Worm (Caenorhabditis elegans): ENCODE data around the gene F25B5.6.

The F25B5.6 gene

ce11 chrIII:5931433-5931994 is 17.0 kb downstream of the F25B5.6 start, which contains the start of gene EGAP1.5:
Gene EGAP1.5, plus strand, starts transcription at chrIII:5931721.
- peak; percentile 28 for TF ChIP-seq lin-14 (GFP tag; optimal IDR thresholded peaks at IDR 0.05)
- TF ChIP-seq hpl-2 (GFP tag; optimal IDR thresholded peaks at IDR 0.05): no peak
- TF ChIP-seq elt-2 (tag; optimal IDR thresholded peaks at IDR 0.05): no peak
- no peak for TF ChIP-seq nhr-85 (tag)
- no peak for TF ChIP-seq tlp-1 (tag; optimal IDR thresholded peaks at IDR 0.05)
- TF ChIP-seq xbp-1 (tag; optimal IDR thresholded peaks at IDR 0.05): no peak
- TF ChIP-seq nhr-76 (tag; optimal IDR thresholded peaks at IDR 0.05): no peak
- no peak for TF ChIP-seq hlh-4 (tag; optimal IDR thresholded peaks at IDR 0.05)
- TF ChIP-seq lin-35 (GFP tag; optimal IDR thresholded peaks at IDR 0.05): no peak
- no peak for TF ChIP-seq Y116A8C.19 (tag; optimal IDR thresholded peaks at IDR 0.05; ENCODE audit: borderline replicate concordance)
- no peak for TF ChIP-seq ztf-4 (tag; optimal IDR thresholded peaks at IDR 0.05)
- TF ChIP-seq lin-39 (tag; optimal IDR thresholded peaks at IDR 0.05): no peak
- no peak for TF ChIP-seq hlh-17 (GFP tag; optimal IDR thresholded peaks at IDR 0.05; ENCODE audit: borderline replicate concordance)
- TF ChIP-seq C34B4.2 (tag; optimal IDR thresholded peaks at IDR 0.05): no peak
- no peak for TF ChIP-seq fos-1 (tag; optimal IDR thresholded peaks at IDR 0.05)
- TF ChIP-seq unc-130 (tag; optimal IDR thresholded peaks at IDR 0.05): no peak
- TF ChIP-seq nhr-90 (tag; optimal IDR thresholded peaks at IDR 0.05; ENCODE audit: poor library complexity): no peak
- no peak for TF ChIP-seq alr-1 (tag; optimal IDR thresholded peaks at IDR 0.05; ENCODE audit: borderline replicate concordance)
- no peak for TF ChIP-seq lir-3 (tag; optimal IDR thresholded peaks at IDR 0.05; ENCODE audit: poor library complexity)
- TF ChIP-seq sox-4 (tag; optimal IDR thresholded peaks at IDR 0.05): no peak
- no peak for TF ChIP-seq pqm-1 (tag; optimal IDR thresholded peaks at IDR 0.05)
- no peak for TF ChIP-seq ceh-88 (GFP tag; IDR thresholded peaks at IDR 0.05)
- TF ChIP-seq fkh-4 (tag; optimal IDR thresholded peaks at IDR 0.05; ENCODE audit: borderline replicate concordance): no peak
- TF ChIP-seq mef-2 (tag; optimal IDR thresholded peaks at IDR 0.05): no peak
- TF ChIP-seq ztf-11 (tag; optimal IDR thresholded peaks at IDR 0.05): no peak
- TF ChIP-seq pax-3 (tag; optimal IDR thresholded peaks at IDR 0.05): no peak
- TF ChIP-seq egl-13 (tag; optimal IDR thresholded peaks at IDR 0.05): no peak
- TF ChIP-seq egl-27 (tag; optimal IDR thresholded peaks at IDR 0.05): no peak
- TF ChIP-seq lin-15B (tag; optimal IDR thresholded peaks at IDR 0.05): no peak
- peak; percentile 51 for TF ChIP-seq nhr-71 (tag; optimal IDR thresholded peaks at IDR 0.05)
- no peak for TF ChIP-seq blmp-1 (tag; optimal IDR thresholded peaks at IDR 0.05)
- TF ChIP-seq efl-1 (optimal IDR thresholded peaks at IDR 0.05): peak in 1 of 2 experiments; percentile 3
- TF ChIP-seq efl-1 (GFP tag; optimal IDR thresholded peaks at IDR 0.05 in 1 of 2): no peak
- TF ChIP-seq ceh-90 (tag; optimal IDR thresholded peaks at IDR 0.05): no peak
- no peak for TF ChIP-seq ceh-82 (tag; optimal IDR thresholded peaks at IDR 0.05)
- TF ChIP-seq unc-62 (GFP tag; optimal IDR thresholded peaks at IDR 0.05): no peak
- TF ChIP-seq isw-1 (GFP tag; IDR thresholded peaks at IDR 0.05): no peak
- TF ChIP-seq nhr-20 (tag; optimal IDR thresholded peaks at IDR 0.05): peak; percentile 24
- TF ChIP-seq irx-1 (tag; optimal IDR thresholded peaks at IDR 0.05): no peak
- peak; percentile 17 for TF ChIP-seq snu-23 (GFP tag; optimal IDR thresholded peaks at IDR 0.05)
- peak; percentile 17; the same call in 1 of the 2 replicates for TF ChIP-seq nhr-19 (GFP tag; conservative IDR thresholded peaks at IDR 0.05)
- TF ChIP-seq C04F5.9 (tag; optimal IDR thresholded peaks at IDR 0.05): no peak
- no peak for TF ChIP-seq nhr-237 (tag; optimal IDR thresholded peaks at IDR 0.05)
- no peak for TF ChIP-seq nhr-84 (tag; optimal IDR thresholded peaks at IDR 0.05)
- peak in 1 of 2 experiments; percentile 5 for TF ChIP-seq lsy-2 (tag; optimal IDR thresholded peaks at IDR 0.05)
- peak; percentile 37 for TF ChIP-seq dsc-1 (tag; optimal IDR thresholded peaks at IDR 0.05)
- no peak for TF ChIP-seq efl-3 (GFP tag; optimal IDR thresholded peaks at IDR 0.05)
- TF ChIP-seq nhr-47 (tag; optimal IDR thresholded peaks at IDR 0.05): no peak
- TF ChIP-seq ces-1 (GFP tag; optimal IDR thresholded peaks at IDR 0.05): no peak
- no peak for TF ChIP-seq mab-9 (GFP tag; IDR thresholded peaks at IDR 0.05)
- TF ChIP-seq rnt-1 (tag; optimal IDR thresholded peaks at IDR 0.05): peak; percentile 55
- TF ChIP-seq grh-1 (GFP tag; IDR thresholded peaks at IDR 0.05): no peak
- TF ChIP-seq elt-3 (tag; optimal IDR thresholded peaks at IDR 0.05): no peak
